Fruit fly (Drosophila melanogaster) whole organism, wandering third instar larva: ENCODE measurements around the gene PIG-U.

Experiments used
- Abd-B ChIP-seq: fragments of >200 bp; optimal IDR thresholded peaks from 2 replicates; lab custom pipeline; 2017; ENCODE audit warnings: missing biosample characterization, missing genetic modification characterization
- CG32264 ChIP-seq: fragments of 200-800 bp; sonication (Bioruptor generic); optimal IDR thresholded peaks from 2 replicates; lab custom pipeline; 2016; ENCODE audit warnings: missing biosample characterization, missing genetic modification characterization
- CG9705 ChIP-seq: fragments of 200-800 bp; sonication (Bioruptor generic); optimal IDR thresholded peaks from 2 replicates; lab custom pipeline; 2018; ENCODE audit warnings: missing biosample characterization, mild to moderate bottlenecking, missing genetic modification characterization
- CrebA ChIP-seq: fragments of 200-800 bp; sonication (Bioruptor generic); optimal IDR thresholded peaks from 2 replicates; lab custom pipeline; 2016; ENCODE audit warnings: missing biosample characterization, mild to moderate bottlenecking, missing genetic modification characterization, borderline replicate concordance
- Dfd ChIP-seq: fragments of >200 bp; optimal IDR thresholded peaks from 2 replicates; lab custom pipeline; 2017; ENCODE audit warnings: missing biosample characterization, missing genetic modification characterization
- HLH106 ChIP-seq: fragments of 200-800 bp; optimal IDR thresholded peaks from 3 replicates; lab custom pipeline; 2019; ENCODE audit warnings: missing biosample characterization, mild to moderate bottlenecking, missing genetic modification characterization, moderate library complexity
- N ChIP-seq: fragments of >200 bp; optimal IDR thresholded peaks from 2 replicates; lab custom pipeline; 2018; ENCODE audit warnings: missing biosample characterization, missing external identifiers, missing genetic modification characterization
- dl ChIP-seq, 2 experiments: fragments of 175-275, 200-275 bp in 1 of 2; fragments of 200-275 bp in 1 of 2; sonication (Bioruptor generic); optimal IDR thresholded peaks; lab custom pipeline; 2018; ENCODE audit warnings: mild to moderate bottlenecking in 2 of 2, missing biosample characterization in 2 of 2, missing genetic modification characterization in 2 of 2, moderate library complexity in 2 of 2; ENCODE audit not compliant: partially characterized antibody in 2 of 2, insufficient read depth in 1 of 2
- fru ChIP-seq: fragments of 200-800 bp; sonication (Bioruptor generic); optimal IDR thresholded peaks from 3 replicates; lab custom pipeline; 2016; ENCODE audit warnings: missing biosample characterization, mild to moderate bottlenecking, missing genetic modification characterization
- h ChIP-seq: fragments of 200-800 bp; sonication (Bioruptor generic); optimal IDR thresholded peaks from 3 replicates; lab custom pipeline; 2016; ENCODE audit warnings: missing biosample characterization, mild to moderate bottlenecking, missing genetic modification characterization
- rgr ChIP-seq: fragments of 200-800 bp; sonication (Bioruptor generic); optimal IDR thresholded peaks from 3 replicates; lab custom pipeline; 2016; ENCODE audit warnings: missing biosample characterization, mild to moderate bottlenecking, missing genetic modification characterization
- usp ChIP-seq: fragments of >200 bp; optimal IDR thresholded peaks from 2 replicates; lab custom pipeline; 2017; ENCODE audit warnings: missing biosample characterization, missing genetic modification characterization

DNA sequence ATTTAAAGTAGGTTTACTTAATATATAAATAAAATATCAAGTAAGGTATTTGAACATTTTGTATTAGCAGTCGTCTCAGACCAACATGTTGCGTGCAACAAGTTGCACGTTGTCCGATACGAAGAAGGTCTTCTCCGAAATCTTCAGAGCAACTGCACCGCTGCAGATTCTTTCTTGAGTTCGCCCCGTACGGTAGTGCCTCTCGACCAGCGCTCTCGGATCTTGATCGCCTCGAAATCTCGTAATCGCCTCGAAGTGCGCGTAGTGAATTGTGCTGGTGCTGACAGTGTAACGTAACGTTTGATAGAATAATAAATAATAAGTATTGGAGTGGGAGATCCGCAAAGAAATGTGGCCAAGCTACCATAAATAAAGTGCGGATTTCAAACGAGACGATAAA is 48.3 kb upstream of the PIG-U start, which contains the start of gene dachs:
- TF ChIP-seq fru (GFP tag; lab: Kevin White, UChicago) (no peak), rgr (GFP tag; lab: Kevin White, UChicago) (no peak), dl (GFP tag; optimal IDR thresholded peaks at IDR 0.05; lab: Kevin White, UChicago; ENCODE audit: insufficient read depth in 1 of 2, partially characterized antibody in 2 of 2) (no peak), usp (GFP tag; lab: Kevin White, UChicago) (no peak), CG9705 (GFP tag; lab: Kevin White, UChicago) (no peak), CG32264 (no peak), CrebA (no peak), Abd-B (no peak), h (GFP tag; lab: Kevin White, UChicago) (no peak), HLH106 (tag; lab: Kevin White, UChicago) (no peak), Dfd (GFP tag; lab: Kevin White, UChicago) (no peak), N (GFP tag; lab: Kevin White, UChicago) (no peak)
